Fruit fly (Drosophila melanogaster) whole organism, prepupa: ENCODE results near the gene CG17359.

Experiments
- Blimp-1 ChIP-seq: fragments of 200-800 bp; sonication (Bioruptor generic); optimal IDR thresholded peaks from 3 replicates; lab custom pipeline; 2017; ENCODE audit warnings: missing biosample characterization, missing genetic modification characterization, mild to moderate bottlenecking, moderate library complexity, missing genetic modification reagents
- CG10631 ChIP-seq: fragments of 200-800 bp; sonication (Bioruptor generic); optimal IDR thresholded peaks from 2 replicates; lab custom pipeline; 2016; ENCODE audit warnings: missing biosample characterization, missing genetic modification characterization
- CG10669 ChIP-seq: fragments of 200-800 bp; sonication (Bioruptor generic); optimal IDR thresholded peaks from 3 replicates; lab custom pipeline; 2018; ENCODE audit warnings: missing biosample characterization, mild to moderate bottlenecking, missing genetic modification characterization, moderate library complexity
- CG11762 ChIP-seq: fragments of 200-800 bp; sonication (Bioruptor generic); optimal IDR thresholded peaks from 3 replicates; lab custom pipeline; 2016; ENCODE audit warnings: missing biosample characterization, missing genetic modification characterization; ENCODE audit not compliant: insufficient read depth
- CG11902 ChIP-seq: fragments of 200-800 bp; sonication (Bioruptor generic); optimal IDR thresholded peaks from 3 replicates; lab custom pipeline; 2016; ENCODE audit warnings: missing biosample characterization, missing genetic modification characterization
- CG15336 ChIP-seq: fragments of 200-800 bp; sonication (Bioruptor generic); IDR thresholded peaks from 2 replicates; pipeline ENCODE4 v1.3.6; 2022; ENCODE audit warnings: missing biosample characterization, missing genetic modification characterization
- CG16779 ChIP-seq: fragments of 200-800 bp; sonication (Bioruptor generic); optimal IDR thresholded peaks from 3 replicates; lab custom pipeline; 2017; ENCODE audit warnings: missing biosample characterization, mild to moderate bottlenecking, missing genetic modification characterization
- CG31627 ChIP-seq: fragments of 200-800 bp; sonication (Bioruptor generic); optimal IDR thresholded peaks from 3 replicates; lab custom pipeline; 2016; ENCODE audit warnings: missing biosample characterization, missing genetic modification characterization
- CG32006 ChIP-seq: fragments of 200-800 bp; sonication (Bioruptor generic); optimal IDR thresholded peaks from 3 replicates; lab custom pipeline; 2017; ENCODE audit warnings: missing biosample characterization, mild to moderate bottlenecking, missing genetic modification characterization
- CG34406 ChIP-seq: fragments of 200-800 bp; sonication (Bioruptor generic); optimal IDR thresholded peaks from 3 replicates; lab custom pipeline; 2016; ENCODE audit warnings: missing biosample characterization, missing genetic modification characterization
- CG3919 ChIP-seq: fragments of 200-800 bp; sonication (Bioruptor generic); optimal IDR thresholded peaks from 3 replicates; lab custom pipeline; 2016; ENCODE audit warnings: missing biosample characterization, missing genetic modification characterization
- CG4318 ChIP-seq: fragments of 200-800 bp; sonication (Bioruptor generic); optimal IDR thresholded peaks from 3 replicates; lab custom pipeline; 2017; ENCODE audit warnings: missing biosample characterization, mild to moderate bottlenecking, missing genetic modification characterization
- CG6163 ChIP-seq: fragments of 200-800 bp; sonication (Bioruptor generic); IDR thresholded peaks from 3 replicates; pipeline ENCODE4 v1.3.6; 2022; ENCODE audit warnings: missing biosample characterization, missing genetic modification characterization
- CG6276 ChIP-seq: fragments of 200-800 bp; sonication (Bioruptor generic); optimal IDR thresholded peaks from 2 replicates; lab custom pipeline; 2017; ENCODE audit warnings: missing biosample characterization, mild to moderate bottlenecking, missing genetic modification characterization
- CG6808 ChIP-seq: fragments of 200-800 bp; sonication (Bioruptor generic); optimal IDR thresholded peaks from 3 replicates; lab custom pipeline; 2017; ENCODE audit warnings: missing biosample characterization, missing genetic modification characterization, mild to moderate bottlenecking, moderate library complexity, missing genetic modification reagents
- CG6854 ChIP-seq: fragments of 200-800 bp; sonication (Bioruptor generic); optimal IDR thresholded peaks from 2 replicates; lab custom pipeline; 2017; ENCODE audit warnings: missing biosample characterization, mild to moderate bottlenecking, missing genetic modification characterization
- CG8119 ChIP-seq: fragments of 200-800 bp; sonication (Bioruptor generic); IDR thresholded peaks from 3 replicates; pipeline ENCODE4 v1.3.6; 2022; ENCODE audit warnings: missing biosample characterization, missing genetic modification characterization
- CG8319 ChIP-seq: fragments of 200-800 bp; sonication (Bioruptor generic); optimal IDR thresholded peaks from 3 replicates; lab custom pipeline; 2016; ENCODE audit warnings: missing biosample characterization, missing genetic modification characterization
- CG8632 ChIP-seq: fragments of 200-800 bp; sonication (Bioruptor generic); optimal IDR thresholded peaks from 3 replicates; lab custom pipeline; 2016; ENCODE audit warnings: missing biosample characterization, missing genetic modification characterization
- CG9139 ChIP-seq: fragments of 200-800 bp; sonication (Bioruptor generic); optimal IDR thresholded peaks from 3 replicates; lab custom pipeline; 2017; ENCODE audit warnings: missing biosample characterization, mild to moderate bottlenecking, missing genetic modification characterization
- Eip75B ChIP-seq: fragments of 200-800 bp; sonication (Bioruptor generic); optimal IDR thresholded peaks from 3 replicates; lab custom pipeline; 2016; ENCODE audit warnings: missing biosample characterization, missing genetic modification characterization
- Eip78C ChIP-seq: fragments of 200-800 bp; sonication (Bioruptor generic); peaks from one replicate; lab custom pipeline; 2016; ENCODE audit warnings: missing biosample characterization, missing genetic modification characterization
- Eip93F ChIP-seq: fragments of 200-800 bp; sonication (Bioruptor generic); optimal IDR thresholded peaks from 2 replicates; lab custom pipeline; 2016; ENCODE audit warnings: missing biosample characterization, mild to moderate bottlenecking, missing genetic modification characterization
- Ets21C ChIP-seq: fragments of 200-800 bp; sonication (Bioruptor generic); optimal IDR thresholded peaks from 3 replicates; lab custom pipeline; 2016; ENCODE audit warnings: missing biosample characterization, missing genetic modification characterization
- Ets96B ChIP-seq: fragments of 200-800 bp; optimal IDR thresholded peaks from 2 replicates; lab custom pipeline; 2019; ENCODE audit warnings: missing biosample characterization, mild to moderate bottlenecking, missing genetic modification characterization, moderate library complexity
- Gug ChIP-seq: fragments of 200-800 bp; sonication (Bioruptor generic); IDR thresholded peaks from 2 replicates; pipeline ENCODE4 v1.3.6; 2022; ENCODE audit warnings: missing biosample characterization, missing genetic modification characterization
- Hr38 ChIP-seq: sonication (Bioruptor generic); optimal IDR thresholded peaks from 2 replicates; lab custom pipeline; 2016; ENCODE audit warnings: missing biosample characterization, missing genetic modification characterization
- Hr39 ChIP-seq: fragments of 200-800 bp; sonication (Bioruptor generic); optimal IDR thresholded peaks from 2 replicates; lab custom pipeline; 2016; ENCODE audit warnings: missing biosample characterization, missing genetic modification characterization
- Hr4 ChIP-seq: fragments of 200-800 bp; sonication (Bioruptor generic); optimal IDR thresholded peaks from 3 replicates; lab custom pipeline; 2016; ENCODE audit warnings: missing biosample characterization, missing genetic modification characterization
- Lpt ChIP-seq: fragments of 200-800 bp; sonication (Bioruptor generic); optimal IDR thresholded peaks from 3 replicates; lab custom pipeline; 2016; ENCODE audit warnings: missing biosample characterization, missing genetic modification characterization
- Met ChIP-seq: fragments of 200-800 bp; sonication (Bioruptor generic); optimal IDR thresholded peaks from 3 replicates; lab custom pipeline; 2016; ENCODE audit warnings: missing biosample characterization, missing genetic modification characterization
- Sox102F ChIP-seq: fragments of 200-800 bp; sonication (Bioruptor generic); optimal IDR thresholded peaks from 2 replicates; lab custom pipeline; 2016; ENCODE audit warnings: missing biosample characterization, mild to moderate bottlenecking, missing genetic modification characterization
- achi ChIP-seq: fragments of 200-800 bp; sonication (Bioruptor generic); optimal IDR thresholded peaks from 3 replicates; lab custom pipeline; 2016; ENCODE audit warnings: missing biosample characterization, missing genetic modification characterization
- acj6 ChIP-seq: fragments of 200-800 bp; sonication (Bioruptor generic); optimal IDR thresholded peaks from 3 replicates; lab custom pipeline; 2016; ENCODE audit warnings: missing biosample characterization, missing genetic modification characterization
- cyc ChIP-seq: fragments of 200-800 bp; sonication (Bioruptor generic); optimal IDR thresholded peaks from 3 replicates; lab custom pipeline; 2016; ENCODE audit warnings: missing biosample characterization, missing genetic modification characterization
- dac ChIP-seq: fragments of 200-800 bp; sonication (Bioruptor generic); optimal IDR thresholded peaks from 2 replicates; lab custom pipeline; 2017; ENCODE audit warnings: missing biosample characterization, mild to moderate bottlenecking, missing genetic modification characterization
- dsx ChIP-seq: fragments of 200-800 bp; optimal IDR thresholded peaks from 3 replicates; lab custom pipeline; 2019; ENCODE audit warnings: missing biosample characterization, mild to moderate bottlenecking, missing genetic modification characterization, moderate library complexity; ENCODE audit not compliant: poor library complexity, severe bottlenecking
- eg ChIP-seq: fragments of 200-800 bp; sonication (Bioruptor generic); IDR thresholded peaks from 3 replicates; pipeline ENCODE4 v1.3.6; 2022; ENCODE audit warnings: missing biosample characterization, missing genetic modification characterization
- esn ChIP-seq: fragments of 200-800 bp; sonication (Bioruptor generic); optimal IDR thresholded peaks from 2 replicates; lab custom pipeline; 2016; ENCODE audit warnings: missing biosample characterization, mild to moderate bottlenecking, missing genetic modification characterization, moderate library complexity
- fkh ChIP-seq: fragments of 200-800 bp; sonication (Bioruptor generic); optimal IDR thresholded peaks from 3 replicates; lab custom pipeline; 2017; ENCODE audit warnings: missing biosample characterization, mild to moderate bottlenecking, missing genetic modification characterization, moderate library complexity
- lz ChIP-seq: fragments of 200-800 bp; sonication (Bioruptor generic); optimal IDR thresholded peaks from 3 replicates; lab custom pipeline; 2016; ENCODE audit warnings: missing biosample characterization, missing genetic modification characterization
- net ChIP-seq: fragments of 200-800 bp; sonication (Bioruptor generic); optimal IDR thresholded peaks from 3 replicates; lab custom pipeline; 2016; ENCODE audit warnings: missing biosample characterization, missing genetic modification characterization
- pdm3 ChIP-seq: fragments of 200-800 bp; sonication (Bioruptor generic); optimal IDR thresholded peaks from 3 replicates; lab custom pipeline; 2016; ENCODE audit warnings: missing biosample characterization, missing genetic modification characterization
- salr ChIP-seq, 2 experiments: fragments of 200-800 bp; sonication (Bioruptor generic); optimal IDR thresholded peaks; 3 replicates each; lab custom pipeline; 2016 to 2018; ENCODE audit warnings: missing biosample characterization in 2 of 2, missing genetic modification characterization in 2 of 2, mild to moderate bottlenecking in 1 of 2
- spab ChIP-seq: fragments of 200-800 bp; sonication (Bioruptor generic); optimal IDR thresholded peaks from 2 replicates; lab custom pipeline; 2017; ENCODE audit warnings: missing biosample characterization, mild to moderate bottlenecking, missing genetic modification characterization, missing genetic modification reagents
- ss ChIP-seq, 2 experiments: fragments of 200-800 bp; sonication (Bioruptor generic); optimal IDR thresholded peaks; 2 replicates in 1 of 2; 3 replicates in 1 of 2; lab custom pipeline; 2017 to 2018; ENCODE audit warnings: mild to moderate bottlenecking in 2 of 2, missing biosample characterization in 2 of 2, missing genetic modification characterization in 2 of 2, moderate library complexity in 1 of 2
- topi ChIP-seq: fragments of 200-800 bp; sonication (Bioruptor generic); optimal IDR thresholded peaks from 3 replicates; lab custom pipeline; 2016; ENCODE audit warnings: missing biosample characterization, missing genetic modification characterization
- vri ChIP-seq: fragments of 200-800 bp; sonication (Bioruptor generic); optimal IDR thresholded peaks from 3 replicates; lab custom pipeline; 2016; ENCODE audit warnings: missing biosample characterization, mild to moderate bottlenecking, missing genetic modification characterization

The CG17359 gene

dm6 chr3L:14004963-14005458 lies 6.0 kb upstream of the CG17359 start (continued):
- peak; percentile 97 for TF ChIP-seq CG16779 (tag; lab: Kevin White, UChicago)
- TF ChIP-seq esn: peak; percentile 99
- peak; percentile 95 for TF ChIP-seq CG6808 (GFP tag; lab: Kevin White, UChicago)
- TF ChIP-seq pdm3 (GFP tag; lab: Kevin White, UChicago): peak; percentile 99
- peak; percentile 94 for TF ChIP-seq Eip93F (GFP tag; lab: Kevin White, UChicago)
- peak; percentile 99 for TF ChIP-seq CG11902 (GFP tag; lab: Kevin White, UChicago)
- TF ChIP-seq acj6 (GFP tag; lab: Kevin White, UChicago): peak; percentile 99
- TF ChIP-seq dsx: peak; percentile 90
- peak; percentile 99 for TF ChIP-seq Lpt (GFP tag; lab: Kevin White, UChicago)
- TF ChIP-seq CG10631: peak; percentile 98
- TF ChIP-seq CG15336 (GFP tag; lab: Robert Waterston, UW): peak; percentile 99
- peak; percentile 99 for TF ChIP-seq CG8119

dm6 chr3L:14004041-14004407 lies 5.0 kb upstream of the CG17359 start:
- no peak for TF ChIP-seq Eip75B (GFP tag; lab: Kevin White, UChicago)
- TF ChIP-seq Hr39 (GFP tag; lab: Kevin White, UChicago): no peak
- TF ChIP-seq lz (GFP tag; lab: Kevin White, UChicago): no peak
- no peak for TF ChIP-seq CG34406
- no peak for TF ChIP-seq CG8119
- TF ChIP-seq ss (GFP tag; optimal IDR thresholded peaks at IDR 0.05; lab: Kevin White, UChicago): peak in 1 of 2 experiments; percentile 25
- TF ChIP-seq CG10669: no peak
- peak; percentile 21 for TF ChIP-seq net (GFP tag; lab: Kevin White, UChicago)
- peak; percentile 13 for TF ChIP-seq dsx
- peak; percentile 26 for TF ChIP-seq vri
- peak; percentile 5 for TF ChIP-seq topi (GFP tag; lab: Kevin White, UChicago)
- no peak for TF ChIP-seq Hr38 (GFP tag; lab: Kevin White, UChicago)
- peak; percentile 95 for TF ChIP-seq CG6163
- TF ChIP-seq Eip93F (GFP tag; lab: Kevin White, UChicago): no peak
- TF ChIP-seq CG11762 (GFP tag; lab: Kevin White, UChicago): no peak
- TF ChIP-seq CG9139 (GFP tag; lab: Kevin White, UChicago): peak; percentile 26
- TF ChIP-seq Gug (GFP tag; lab: Robert Waterston, UW): no peak
- TF ChIP-seq achi (GFP tag; lab: Kevin White, UChicago): no peak
- no peak for TF ChIP-seq cyc (GFP tag; lab: Kevin White, UChicago)
- no peak for TF ChIP-seq Ets96B (tag; lab: Kevin White, UChicago)
- no peak for TF ChIP-seq CG4318
- no peak for TF ChIP-seq Ets21C (GFP tag; lab: Kevin White, UChicago)
- TF ChIP-seq Sox102F (GFP tag; lab: Kevin White, UChicago): no peak
- TF ChIP-seq esn: peak; percentile 46
- TF ChIP-seq CG8319 (GFP tag; lab: Kevin White, UChicago): no peak
- no peak for TF ChIP-seq CG31627 (GFP tag; lab: Kevin White, UChicago)
- TF ChIP-seq CG8632: peak; percentile 16
- TF ChIP-seq CG6808 (GFP tag; lab: Kevin White, UChicago): no peak
- TF ChIP-seq Lpt (GFP tag; lab: Kevin White, UChicago): peak; percentile 13
- no peak for TF ChIP-seq CG3919 (GFP tag; lab: Kevin White, UChicago)
- no peak for TF ChIP-seq CG32006 (GFP tag; lab: Kevin White, UChicago)
- no peak for TF ChIP-seq CG16779 (tag; lab: Kevin White, UChicago)
- peak in 1 of 2 experiments; percentile 33 for TF ChIP-seq salr (GFP tag; optimal IDR thresholded peaks at IDR 0.05; lab: Kevin White, UChicago)
- TF ChIP-seq Blimp-1: peak; percentile 96
- TF ChIP-seq CG15336 (GFP tag; lab: Robert Waterston, UW): no peak; the same call in 1 of the 2 replicates
- peak; percentile 5 for TF ChIP-seq Met (GFP tag; lab: Kevin White, UChicago)
- TF ChIP-seq eg (GFP tag; lab: Robert Waterston, UW): peak; percentile 34
- TF ChIP-seq pdm3 (GFP tag; lab: Kevin White, UChicago): peak; percentile 7
- TF ChIP-seq Eip78C (GFP tag; lab: Kevin White, UChicago): peak; percentile 74
- TF ChIP-seq Hr4 (GFP tag; lab: Kevin White, UChicago): no peak
- peak; percentile 24 for TF ChIP-seq fkh (GFP tag; lab: Kevin White, UChicago)
- TF ChIP-seq CG6276 (GFP tag; lab: Kevin White, UChicago): no peak
- TF ChIP-seq spab: no peak
- TF ChIP-seq CG6854 (GFP tag; lab: Kevin White, UChicago): no peak
- TF ChIP-seq dac (GFP tag; lab: Kevin White, UChicago): peak; percentile 21
